Fruit fly (Drosophila melanogaster): Measurements from ENCODE around the gene CG42371.

DNA sequence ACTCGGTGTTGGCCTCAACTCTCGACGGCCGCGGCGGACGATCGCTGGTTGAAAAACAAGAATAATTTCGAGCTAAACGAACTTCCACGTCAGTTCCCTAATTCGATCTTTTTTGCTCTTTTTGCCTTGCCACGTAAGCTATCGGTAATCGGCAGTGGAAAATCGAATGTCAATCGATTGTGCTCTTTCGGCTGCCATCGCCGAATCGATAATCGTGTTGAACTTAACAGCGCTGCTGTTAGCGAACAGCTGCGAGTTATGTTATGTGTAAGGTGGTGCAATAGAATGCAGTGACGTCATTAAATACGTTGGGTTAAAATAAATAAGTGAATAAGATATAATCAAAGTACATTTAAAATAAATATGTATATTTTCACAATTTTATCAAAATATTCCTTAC, 19.7 kb upstream of the CG42371 start, which contains the start of gene Sec24CD:
- TF ChIP-seq CG8478 (optimal IDR thresholded peaks at IDR 0.05) (no peak), CTCF (optimal IDR thresholded peaks at IDR 0.05) (no peak)

Measured in S2 (cell line).